Worm (Caenorhabditis elegans) whole organism, mixed stage, embryonic: ENCODE data around the gene cpt-1.

ENCODE experiments used
- bed-3 ChIP-seq: fragments of 200-800 bp; sonication (Bioruptor generic); optimal IDR thresholded peaks from 3 replicates; lab custom pipeline; 2018; ENCODE audit warnings: mild to moderate bottlenecking, missing genetic modification characterization, moderate library complexity, missing compliant biosample characterization
- blmp-1 ChIP-seq: fragments of 150-350 bp; optimal IDR thresholded peaks from 2 replicates; lab custom pipeline; 2014; ENCODE audit warnings: missing biosample characterization, missing genetic modification characterization
- ceh-39 ChIP-seq: fragments of 150-350 bp; optimal IDR thresholded peaks from 2 replicates; lab custom pipeline; 2014; ENCODE audit warnings: missing biosample characterization, missing genetic modification characterization
- ceh-43 ChIP-seq: fragments of 200-800 bp; sonication (Bioruptor generic); optimal IDR thresholded peaks from 2 replicates; lab custom pipeline; 2018; ENCODE audit warnings: mild to moderate bottlenecking, missing genetic modification characterization, moderate library complexity, missing compliant biosample characterization
- ceh-83 ChIP-seq: fragments of 200-800 bp; sonication (Bioruptor generic); optimal IDR thresholded peaks from 2 replicates; lab custom pipeline; 2018; ENCODE audit warnings: mild to moderate bottlenecking, missing genetic modification characterization, missing compliant biosample characterization
- ces-1 ChIP-seq: fragments of 150-350 bp; optimal IDR thresholded peaks from 2 replicates; lab custom pipeline; 2014; ENCODE audit warnings: missing biosample characterization, missing genetic modification reagents, missing genetic modification characterization
- cnd-1 ChIP-seq: fragments of 200-800 bp; sonication (Bioruptor generic); optimal IDR thresholded peaks from 2 replicates; lab custom pipeline; 2018; ENCODE audit warnings: mild to moderate bottlenecking, missing genetic modification characterization, missing compliant biosample characterization
- elt-1 ChIP-seq: sonication (generic microtip); optimal IDR thresholded peaks from 2 replicates; lab custom pipeline; 2017; ENCODE audit warnings: missing genetic modification characterization, mild to moderate bottlenecking, missing compliant biosample characterization, antibody characterized with exemption, moderate library complexity, borderline replicate concordance; ENCODE audit not compliant: insufficient read depth
- elt-3 ChIP-seq: fragments of 150-350 bp; optimal IDR thresholded peaks from 2 replicates; lab custom pipeline; 2014; ENCODE audit warnings: missing biosample characterization, missing genetic modification characterization
- flh-1 ChIP-seq: fragments of 200-800 bp; sonication (Bioruptor generic); optimal IDR thresholded peaks from 2 replicates; lab custom pipeline; 2018; ENCODE audit warnings: mild to moderate bottlenecking, missing genetic modification characterization, moderate library complexity, missing compliant biosample characterization
- ham-2 ChIP-seq: fragments of 200-800 bp; sonication (Bioruptor generic); optimal IDR thresholded peaks from 2 replicates; lab custom pipeline; 2018; ENCODE audit warnings: mild to moderate bottlenecking, missing genetic modification characterization, missing compliant biosample characterization
- hlh-1 ChIP-seq: fragments of 150-350 bp; optimal IDR thresholded peaks from 2 replicates; lab custom pipeline; 2014; ENCODE audit warnings: missing biosample characterization, missing genetic modification reagents, missing genetic modification characterization
- lin-13 ChIP-seq: fragments of 150-350 bp; optimal IDR thresholded peaks from 2 replicates; lab custom pipeline; 2014; ENCODE audit warnings: missing biosample characterization, missing genetic modification characterization
- lin-32 ChIP-seq: fragments of 200-800 bp; sonication (Bioruptor generic); optimal IDR thresholded peaks from 2 replicates; lab custom pipeline; 2018; ENCODE audit warnings: mild to moderate bottlenecking, missing genetic modification characterization, missing compliant biosample characterization
- lsy-2 ChIP-seq: fragments of 150-350 bp; optimal IDR thresholded peaks from 2 replicates; lab custom pipeline; 2014; ENCODE audit warnings: missing biosample characterization, missing genetic modification characterization
- mab-5 ChIP-seq: fragments of 150-350 bp; optimal IDR thresholded peaks from 2 replicates; lab custom pipeline; 2014; ENCODE audit warnings: missing biosample characterization, missing genetic modification characterization
- mep-1 ChIP-seq: fragments of 150-350 bp; optimal IDR thresholded peaks from 2 replicates; lab custom pipeline; 2017; ENCODE audit warnings: missing biosample characterization, missing genetic modification reagents, missing genetic modification characterization, inconsistent platforms
- mls-2 ChIP-seq: sonication (generic microtip); optimal IDR thresholded peaks from 2 replicates; lab custom pipeline; 2016; ENCODE audit warnings: mild to moderate bottlenecking, missing genetic modification characterization, moderate library complexity, missing compliant biosample characterization
- nhr-12 ChIP-seq: fragments of 150-350 bp; optimal IDR thresholded peaks from 2 replicates; lab custom pipeline; 2014; ENCODE audit warnings: missing biosample characterization, missing genetic modification characterization
- nhr-2 ChIP-seq: fragments of 150-350 bp; optimal IDR thresholded peaks from 2 replicates; lab custom pipeline; 2014; ENCODE audit warnings: missing biosample characterization, missing genetic modification characterization
- nhr-237 ChIP-seq: fragments of 150-350 bp; optimal IDR thresholded peaks from 2 replicates; lab custom pipeline; 2014; ENCODE audit warnings: missing biosample characterization, missing genetic modification characterization
- nhr-28 ChIP-seq: fragments of 150-350 bp; optimal IDR thresholded peaks from 2 replicates; lab custom pipeline; 2014; ENCODE audit warnings: missing biosample characterization, missing genetic modification characterization
- nhr-76 ChIP-seq: sonication (generic microtip); optimal IDR thresholded peaks from 2 replicates; lab custom pipeline; 2017; ENCODE audit warnings: missing biosample characterization, missing genetic modification characterization
- pha-4 ChIP-seq: fragments of 150-350 bp; optimal IDR thresholded peaks from 2 replicates; lab custom pipeline; 2018; ENCODE audit warnings: missing biosample characterization, missing genetic modification reagents, missing genetic modification characterization
- sem-2 ChIP-seq: fragments of 200-800 bp; sonication (Bioruptor generic); optimal IDR thresholded peaks from 2 replicates; lab custom pipeline; 2018; ENCODE audit warnings: mild to moderate bottlenecking, missing genetic modification characterization, missing compliant biosample characterization
- snpc-4 ChIP-seq: fragments of 150-350 bp; optimal IDR thresholded peaks from 2 replicates; lab custom pipeline; 2014; ENCODE audit warnings: missing biosample characterization, missing genetic modification characterization
- sptf-1 ChIP-seq: sonication (generic microtip); optimal IDR thresholded peaks from 2 replicates; lab custom pipeline; 2017; ENCODE audit warnings: mild to moderate bottlenecking, missing genetic modification characterization, moderate library complexity, missing compliant biosample characterization
- tbx-8 ChIP-seq: fragments of 200-800 bp; sonication (Bioruptor generic); optimal IDR thresholded peaks from 2 replicates; lab custom pipeline; 2018; ENCODE audit warnings: mild to moderate bottlenecking, missing genetic modification characterization, moderate library complexity, missing compliant biosample characterization
- unc-62 ChIP-seq: fragments of 150-350 bp; optimal IDR thresholded peaks from 2 replicates; lab custom pipeline; 2014; ENCODE audit warnings: missing biosample characterization, missing genetic modification reagents, missing genetic modification characterization
- zip-8 ChIP-seq: fragments of 150-350 bp; optimal IDR thresholded peaks from 2 replicates; lab custom pipeline; 2014; ENCODE audit warnings: missing biosample characterization, missing genetic modification characterization
- ztf-11 ChIP-seq: fragments of 150-350 bp; optimal IDR thresholded peaks from 2 replicates; lab custom pipeline; 2014; ENCODE audit warnings: missing biosample characterization, missing genetic modification characterization

cpt-1 gene

DNA sequence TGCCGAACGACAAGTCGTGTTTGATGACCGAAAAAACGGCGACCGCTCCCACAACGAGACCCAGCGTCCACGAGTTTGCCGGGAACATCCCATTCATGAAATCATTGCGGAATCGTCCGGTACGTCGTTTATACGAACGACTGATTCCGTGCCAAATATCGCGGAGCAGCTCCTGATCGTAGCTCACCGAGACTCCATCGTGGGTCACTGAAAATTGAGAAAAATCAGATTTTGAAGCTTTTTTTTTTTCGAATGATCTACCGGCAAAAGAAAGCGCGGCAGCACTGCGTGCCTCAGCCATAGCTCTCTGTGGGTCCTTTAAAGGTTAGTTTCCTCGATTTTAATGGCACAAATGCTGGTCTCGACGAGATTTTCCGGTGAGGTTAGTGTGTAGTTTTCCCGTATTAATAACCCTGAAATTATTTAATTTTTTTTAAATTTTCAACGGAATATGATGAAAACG lies at the start of gene cpt-1:
Gene cpt-1, minus strand, starts transcription at position 413 of the 463 bp plus-strand sequence.
- TF ChIP-seq lsy-2 (tag; lab: Kevin White, UChicago) (no peak), nhr-28 (tag; lab: Kevin White, UChicago) (no peak), nhr-237 (tag; lab: Kevin White, UChicago) (no peak), sptf-1 (tag; lab: Kevin White, UChicago) (no peak), snpc-4 (tag; lab: Kevin White, UChicago) (no peak), blmp-1 (tag; lab: Kevin White, UChicago) (no peak), ceh-83 (GFP tag; lab: Kevin White, UChicago) (no peak), ceh-39 (no peak), pha-4 (tag; lab: Kevin White, UChicago) (no peak), nhr-76 (tag; lab: Kevin White, UChicago) (no peak), flh-1 (no peak), cnd-1 (no peak)

DNA sequence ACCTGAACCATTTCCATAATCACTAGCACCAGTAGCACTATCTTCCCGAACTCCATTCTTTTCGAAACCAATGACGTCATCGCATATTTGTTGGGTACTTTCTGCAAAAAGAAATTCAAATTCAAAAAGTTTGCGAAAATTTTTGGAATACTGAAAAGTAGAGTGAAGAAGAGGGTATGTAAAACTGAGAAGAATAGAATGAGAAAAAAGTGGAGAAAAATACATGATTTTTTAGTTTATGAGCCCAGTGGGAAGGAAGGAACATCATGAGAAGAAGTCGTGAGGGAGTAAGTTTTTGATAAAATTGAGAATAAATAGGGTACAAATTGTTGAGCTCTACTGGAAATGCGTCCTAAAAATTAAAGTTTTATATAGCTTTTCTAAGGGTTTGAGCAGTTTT lies 43.8 kb upstream of the cpt-1 start, which contains the start of gene lgc-35:
Gene lgc-35, minus strand, starts transcription at position 101 of the 400 bp plus-strand sequence.
- peak; percentile 14 for TF ChIP-seq zip-8 (tag; lab: Kevin White, UChicago)
- TF ChIP-seq lin-32 (GFP tag; lab: Kevin White, UChicago) = no peak
- TF ChIP-seq, all 35 proteins: peak for 1

DNA sequence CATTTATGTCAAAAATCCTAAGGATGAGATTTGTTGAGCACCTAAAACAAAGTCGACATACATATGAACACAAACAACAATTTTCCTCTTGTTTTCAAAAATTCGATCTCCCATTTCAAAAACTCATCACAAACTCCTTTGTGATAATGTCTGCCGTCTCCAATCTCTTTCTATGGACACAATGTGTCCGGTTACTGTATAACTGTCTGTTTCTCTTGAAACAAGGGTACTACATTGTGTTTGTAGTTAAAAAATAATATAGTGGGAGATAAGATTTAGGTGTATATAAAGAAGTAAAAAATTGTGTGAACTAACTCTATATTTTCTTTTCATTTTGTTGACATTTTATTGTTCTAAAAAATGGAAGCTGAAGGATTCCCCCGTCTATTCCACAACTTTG lies 34.1 kb upstream of the cpt-1 start, which contains the start of gene bcmo-1:
Gene bcmo-1, plus strand, starts transcription at position 330 of the 400 bp plus-strand sequence.
- TF ChIP-seq ceh-43 (GFP tag; lab: Kevin White, UChicago) (no peak), lin-13 (tag; lab: Kevin White, UChicago) (no peak), elt-3 (no peak)

DNA sequence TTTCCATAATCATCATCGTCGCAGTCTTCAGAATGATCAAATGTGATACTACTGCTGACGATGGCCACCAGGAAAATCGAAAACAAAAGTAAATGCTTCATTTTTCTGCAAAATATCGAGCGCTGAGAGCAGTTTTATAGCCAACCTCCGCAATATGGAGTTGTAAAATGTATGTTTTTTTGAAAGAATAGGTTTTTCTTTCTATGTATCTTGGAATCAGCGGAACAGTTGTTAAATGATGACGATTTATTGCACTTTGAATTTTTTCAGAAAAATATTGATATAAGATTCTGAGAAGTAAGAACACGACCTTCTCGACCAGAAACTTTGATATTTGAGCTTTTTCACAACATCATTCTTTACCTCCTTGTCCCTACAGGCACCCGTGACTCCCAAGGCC lies 32.6 kb upstream of the cpt-1 start, which contains the start of gene Y46G5A.23:
Gene Y46G5A.23, minus strand, starts transcription at position 101 of the 400 bp plus-strand sequence.
- TF ChIP-seq elt-3 = no peak
- no peak for TF ChIP-seq ceh-43 (GFP tag; lab: Kevin White, UChicago)
- no peak for TF ChIP-seq nhr-28 (tag; lab: Kevin White, UChicago)
- TF ChIP-seq ztf-11 (tag; lab: Kevin White, UChicago) = no peak
- TF ChIP-seq ces-1 (GFP tag; lab: Kevin White, UChicago) = no peak
- TF ChIP-seq nhr-2 (tag; lab: Kevin White, UChicago) = no peak
- TF ChIP-seq lsy-2 (tag; lab: Kevin White, UChicago) = no peak
- TF ChIP-seq hlh-1 (tag; lab: Kevin White, UChicago) = no peak
- no peak for TF ChIP-seq ham-2 (GFP tag; lab: Kevin White, UChicago)
- no peak for TF ChIP-seq tbx-8 (GFP tag; lab: Kevin White, UChicago)
- no peak for TF ChIP-seq elt-1 (tag; lab: Kevin White, UChicago)
- TF ChIP-seq ceh-83 (GFP tag; lab: Kevin White, UChicago) = no peak
- no peak for TF ChIP-seq ceh-39
- no peak for TF ChIP-seq nhr-12 (tag; lab: Kevin White, UChicago)
- no peak for TF ChIP-seq sem-2
- TF ChIP-seq bed-3 (GFP tag; lab: Kevin White, UChicago) = no peak
- TF ChIP-seq mab-5 (tag; lab: Kevin White, UChicago) = no peak
- no peak for TF ChIP-seq flh-1
- no peak for TF ChIP-seq lin-32 (GFP tag; lab: Kevin White, UChicago)
- TF ChIP-seq blmp-1 (tag; lab: Kevin White, UChicago) = no peak

DNA sequence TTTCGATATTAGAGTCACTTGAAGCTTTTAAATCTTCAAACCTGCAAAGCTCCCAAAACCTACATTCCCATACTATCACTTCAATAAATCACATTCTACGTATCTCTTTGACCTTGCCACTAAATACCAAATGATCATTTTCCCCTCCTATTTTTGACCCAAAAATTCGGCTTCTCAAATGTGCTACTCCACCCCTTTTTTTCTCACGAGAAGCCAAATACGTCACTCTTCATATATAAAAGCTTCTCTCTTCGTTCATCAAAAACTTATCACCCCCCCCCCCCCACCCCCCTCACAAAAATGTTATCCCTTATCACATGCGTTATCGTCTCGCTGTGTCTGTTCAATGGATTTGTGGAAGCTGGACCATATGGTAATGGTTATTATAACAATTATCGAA lies 30.5 kb upstream of the cpt-1 start, which contains the start of gene Y46G5A.38:
Gene Y46G5A.38, plus strand, starts transcription at position 301 of the 400 bp plus-strand sequence.
- TF ChIP-seq nhr-12 (tag; lab: Kevin White, UChicago) (no peak), blmp-1 (tag; lab: Kevin White, UChicago) (no peak), snpc-4 (tag; lab: Kevin White, UChicago) (no peak), ceh-83 (GFP tag; lab: Kevin White, UChicago) (no peak), mep-1 (tag; lab: Kevin White, UChicago) (no peak), cnd-1 (no peak), ceh-43 (GFP tag; lab: Kevin White, UChicago) (no peak), mls-2 (tag; lab: Kevin White, UChicago) (no peak), ceh-39 (no peak), unc-62 (GFP tag; lab: Kevin White, UChicago) (no peak)
- TF ChIP-seq, all 35 proteins: peak for 0
